Worm (Caenorhabditis elegans) whole organism, L4/young adult: ENCODE measurements around the gene F41E6.15.

ENCODE experiments used
- dao-5 ChIP-seq: sonication (generic microtip); optimal IDR thresholded peaks from 2 replicates; lab custom pipeline; 2016; ENCODE audit warnings: missing genotype, missing genetic modification characterization, moderate library complexity, missing compliant biosample characterization
- him-1 ChIP-seq: sonication (generic microtip); optimal IDR thresholded peaks from 2 replicates; lab custom pipeline; 2016; ENCODE audit warnings: missing genotype, missing genetic modification reagents, missing genetic modification characterization, missing compliant biosample characterization

ce11 chrV:8609776-8610529 is 7.4 kb upstream of the F41E6.15 start:
- TF ChIP-seq him-1 (tag; lab: Kevin White, UChicago) (no peak), dao-5 (tag; lab: Kevin White, UChicago) (no peak)
